Worm (Caenorhabditis elegans) whole organism, late embryonic: ENCODE data around the gene srp-6.

Experiments
- C38D4.7 ChIP-seq: fragments of 200-800 bp; sonication (Bioruptor generic); optimal IDR thresholded peaks from 2 replicates; lab custom pipeline; 2018; ENCODE audit warnings: mild to moderate bottlenecking, missing genetic modification characterization, moderate library complexity, missing compliant biosample characterization
- F13H6.1 ChIP-seq: sonication (generic microtip); optimal IDR thresholded peaks from 2 replicates; lab custom pipeline; 2016; ENCODE audit warnings: missing genetic modification characterization, missing compliant biosample characterization
- K09A11.1 ChIP-seq: sonication (generic microtip); optimal IDR thresholded peaks from 2 replicates; lab custom pipeline; 2017; ENCODE audit warnings: antibody characterized with exemption, mild to moderate bottlenecking, missing genetic modification characterization, missing compliant biosample characterization; ENCODE audit not compliant: insufficient read depth
- ahr-1 ChIP-seq: sonication (generic microtip); optimal IDR thresholded peaks from 2 replicates; lab custom pipeline; 2016; ENCODE audit warnings: missing genetic modification characterization, missing compliant biosample characterization
- ceh-14 ChIP-seq: sonication (generic microtip); optimal IDR thresholded peaks from 2 replicates; lab custom pipeline; 2016; ENCODE audit warnings: missing genotype, missing genetic modification characterization, missing compliant biosample characterization
- ceh-18 ChIP-seq: sonication (generic microtip); optimal IDR thresholded peaks from 2 replicates; lab custom pipeline; 2016; ENCODE audit warnings: missing genetic modification characterization, missing compliant biosample characterization
- ceh-19 ChIP-seq: fragments of 200-800 bp; sonication (Bioruptor generic); optimal IDR thresholded peaks from 2 replicates; lab custom pipeline; 2018; ENCODE audit warnings: mild to moderate bottlenecking, missing genetic modification characterization, missing compliant biosample characterization
- ceh-2 ChIP-seq: sonication (generic microtip); optimal IDR thresholded peaks from 2 replicates; lab custom pipeline; 2016; ENCODE audit warnings: missing genotype, missing genetic modification characterization, missing compliant biosample characterization
- ceh-22 ChIP-seq: sonication (generic microtip); optimal IDR thresholded peaks from 2 replicates; lab custom pipeline; 2017; ENCODE audit warnings: missing biosample characterization, missing genetic modification characterization
- ceh-24 ChIP-seq: sonication (generic microtip); optimal IDR thresholded peaks from 2 replicates; lab custom pipeline; 2016; ENCODE audit warnings: mild to moderate bottlenecking, missing genetic modification characterization, missing compliant biosample characterization
- ceh-30 ChIP-seq: fragments of 150-350 bp; optimal IDR thresholded peaks from 2 replicates; lab custom pipeline; 2014; ENCODE audit warnings: missing biosample characterization, missing genetic modification characterization
- ceh-31 ChIP-seq: sonication (generic microtip); optimal IDR thresholded peaks from 2 replicates; lab custom pipeline; 2016; ENCODE audit warnings: missing genetic modification characterization, missing compliant biosample characterization
- ceh-6 ChIP-seq: fragments of 200-800 bp; sonication (Bioruptor generic); optimal IDR thresholded peaks from 2 replicates; lab custom pipeline; 2018; ENCODE audit warnings: mild to moderate bottlenecking, missing genetic modification characterization, missing compliant biosample characterization
- ceh-9 ChIP-seq: sonication (generic microtip); optimal IDR thresholded peaks from 2 replicates; lab custom pipeline; 2016; ENCODE audit warnings: mild to moderate bottlenecking, missing genetic modification characterization, inconsistent platforms, missing compliant biosample characterization
- dve-1 ChIP-seq: sonication (generic microtip); optimal IDR thresholded peaks from 2 replicates; lab custom pipeline; 2017; ENCODE audit warnings: antibody characterized with exemption, mild to moderate bottlenecking, missing genetic modification characterization, missing compliant biosample characterization
- elt-4 ChIP-seq: sonication (generic microtip); optimal IDR thresholded peaks from 2 replicates; lab custom pipeline; 2016; ENCODE audit warnings: missing genetic modification characterization, missing compliant biosample characterization
- eyg-1 ChIP-seq: sonication (generic microtip); optimal IDR thresholded peaks from 2 replicates; lab custom pipeline; 2016; ENCODE audit warnings: missing genotype, missing genetic modification characterization, missing compliant biosample characterization
- fax-1 ChIP-seq: sonication (generic microtip); optimal IDR thresholded peaks from 2 replicates; lab custom pipeline; 2016; ENCODE audit warnings: missing genotype, missing genetic modification characterization, missing compliant biosample characterization
- fkh-10 ChIP-seq: fragments of 150-350 bp; optimal IDR thresholded peaks from 2 replicates; lab custom pipeline; 2014; ENCODE audit warnings: missing biosample characterization, missing genetic modification reagents, missing genetic modification characterization
- gmeb-2 ChIP-seq: sonication (generic microtip); optimal IDR thresholded peaks from 2 replicates; lab custom pipeline; 2016; ENCODE audit warnings: missing genetic modification characterization, inconsistent platforms, missing compliant biosample characterization
- hlh-15 ChIP-seq: sonication (generic microtip); optimal IDR thresholded peaks from 2 replicates; lab custom pipeline; 2016; ENCODE audit warnings: missing genetic modification characterization, missing compliant biosample characterization
- hlh-30 ChIP-seq: sonication (generic microtip); optimal IDR thresholded peaks from 2 replicates; lab custom pipeline; 2017; ENCODE audit warnings: antibody characterized with exemption, missing genetic modification characterization, missing compliant biosample characterization; ENCODE audit not compliant: insufficient read depth
- hlh-6 ChIP-seq: sonication (generic microtip); optimal IDR thresholded peaks from 2 replicates; lab custom pipeline; 2016; ENCODE audit warnings: missing genotype, missing genetic modification characterization, missing compliant biosample characterization
- hlh-8 ChIP-seq: sonication (generic microtip); optimal IDR thresholded peaks from 2 replicates; lab custom pipeline; 2016; ENCODE audit warnings: missing genotype, missing genetic modification characterization, missing compliant biosample characterization
- lim-6 ChIP-seq: sonication (generic microtip); optimal IDR thresholded peaks from 2 replicates; lab custom pipeline; 2016; ENCODE audit warnings: missing genetic modification characterization, missing compliant biosample characterization
- lin-11 ChIP-seq: fragments of 200-800 bp; sonication (Bioruptor generic); optimal IDR thresholded peaks from 2 replicates; lab custom pipeline; 2018; ENCODE audit warnings: mild to moderate bottlenecking, missing genetic modification characterization, missing compliant biosample characterization
- madf-2 ChIP-seq: sonication (generic microtip); optimal IDR thresholded peaks from 2 replicates; lab custom pipeline; 2017; ENCODE audit warnings: missing genetic modification characterization, missing compliant biosample characterization
- mec-3 ChIP-seq: sonication (generic microtip); optimal IDR thresholded peaks from 2 replicates; lab custom pipeline; 2016; ENCODE audit warnings: borderline replicate concordance, missing genetic modification characterization, missing compliant biosample characterization
- nfya-1 ChIP-seq: sonication (generic microtip); optimal IDR thresholded peaks from 2 replicates; lab custom pipeline; 2017; ENCODE audit warnings: missing genetic modification characterization, mild to moderate bottlenecking, missing compliant biosample characterization, antibody characterized with exemption, moderate library complexity
- nhr-232 ChIP-seq: sonication (generic microtip); optimal IDR thresholded peaks from 2 replicates; lab custom pipeline; 2016; ENCODE audit warnings: missing genetic modification characterization, missing compliant biosample characterization
- npax-4 ChIP-seq: sonication (generic microtip); optimal IDR thresholded peaks from 2 replicates; lab custom pipeline; 2016; ENCODE audit warnings: missing genetic modification characterization, missing compliant biosample characterization
- odd-2 ChIP-seq: sonication (generic microtip); optimal IDR thresholded peaks from 2 replicates; lab custom pipeline; 2017; ENCODE audit warnings: antibody characterized with exemption, mild to moderate bottlenecking, missing genetic modification characterization, missing compliant biosample characterization
- pag-3 ChIP-seq: sonication (generic microtip); optimal IDR thresholded peaks from 2 replicates; lab custom pipeline; 2016; ENCODE audit warnings: missing compliant biosample characterization, missing genetic modification characterization, borderline replicate concordance
- pax-1 ChIP-seq: fragments of 150-350 bp; optimal IDR thresholded peaks from 2 replicates; lab custom pipeline; 2014; ENCODE audit warnings: missing biosample characterization, missing genetic modification characterization
- pha-2 ChIP-seq: sonication (generic microtip); optimal IDR thresholded peaks from 2 replicates; lab custom pipeline; 2017; ENCODE audit warnings: mild to moderate bottlenecking, missing genetic modification characterization, missing compliant biosample characterization
- ref-2 ChIP-seq: sonication (generic microtip); optimal IDR thresholded peaks from 2 replicates; lab custom pipeline; 2016; ENCODE audit warnings: missing genetic modification characterization, missing compliant biosample characterization
- rnt-1 ChIP-seq: sonication (generic microtip); optimal IDR thresholded peaks from 2 replicates; lab custom pipeline; 2016; ENCODE audit warnings: missing genetic modification characterization, missing compliant biosample characterization
- sox-4 ChIP-seq: sonication (generic microtip); optimal IDR thresholded peaks from 2 replicates; lab custom pipeline; 2017; ENCODE audit warnings: mild to moderate bottlenecking, missing genetic modification characterization, inconsistent platforms, missing compliant biosample characterization
- syd-9 ChIP-seq: sonication (generic microtip); optimal IDR thresholded peaks from 2 replicates; lab custom pipeline; 2016; ENCODE audit warnings: mild to moderate bottlenecking, missing genetic modification characterization, moderate library complexity, missing compliant biosample characterization
- tbx-2 ChIP-seq: sonication (generic microtip); optimal IDR thresholded peaks from 2 replicates; lab custom pipeline; 2016; ENCODE audit warnings: missing genetic modification characterization, missing compliant biosample characterization
- tbx-7 ChIP-seq: sonication (generic microtip); optimal IDR thresholded peaks from 2 replicates; lab custom pipeline; 2016; ENCODE audit warnings: missing genotype, missing genetic modification characterization, missing compliant biosample characterization
- unc-42 ChIP-seq: sonication (generic microtip); optimal IDR thresholded peaks from 2 replicates; lab custom pipeline; 2016; ENCODE audit warnings: missing genotype, missing genetic modification characterization, missing compliant biosample characterization
- unc-55 ChIP-seq: sonication (generic microtip); optimal IDR thresholded peaks from 2 replicates; lab custom pipeline; 2017; ENCODE audit warnings: missing biosample characterization, missing genetic modification reagents, missing genetic modification characterization
- zip-5 ChIP-seq: sonication (generic microtip); optimal IDR thresholded peaks from 2 replicates; lab custom pipeline; 2016; ENCODE audit warnings: missing genetic modification characterization, missing compliant biosample characterization
- ztf-16 ChIP-seq: sonication (generic microtip); optimal IDR thresholded peaks from 2 replicates; lab custom pipeline; 2017; ENCODE audit warnings: missing genetic modification characterization, missing compliant biosample characterization

Gene srp-6

DNA sequence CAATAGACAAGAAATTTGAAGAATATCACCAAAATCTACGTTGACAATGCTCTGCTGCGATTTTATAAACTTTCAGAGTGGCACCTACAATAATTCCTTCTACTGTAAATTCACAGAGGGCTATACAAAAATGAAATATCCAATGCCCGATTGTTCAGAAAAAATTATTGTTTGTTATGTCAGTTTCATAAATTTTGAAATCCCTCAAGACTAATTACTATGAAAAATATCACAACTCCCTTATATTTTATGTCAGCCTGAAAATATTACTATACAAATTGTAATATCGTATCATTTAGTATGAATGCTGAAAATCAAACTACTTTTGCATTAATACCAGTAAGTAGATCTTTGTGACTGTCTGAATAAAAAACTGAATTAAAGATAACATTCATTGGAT lies 14.7 kb upstream of the srp-6 start, which contains the start of gene srx-60:
srx-60 (plus strand) TSS at position 301 of the 400 bp plus-strand sequence.
- no peak for TF ChIP-seq K09A11.1
- TF ChIP-seq sox-4, result no peak
- TF ChIP-seq ceh-24 (tag; lab: Kevin White, UChicago), result no peak
- no peak for TF ChIP-seq odd-2
- no peak for TF ChIP-seq hlh-15 (tag; lab: Kevin White, UChicago)
- no peak for TF ChIP-seq eyg-1

DNA sequence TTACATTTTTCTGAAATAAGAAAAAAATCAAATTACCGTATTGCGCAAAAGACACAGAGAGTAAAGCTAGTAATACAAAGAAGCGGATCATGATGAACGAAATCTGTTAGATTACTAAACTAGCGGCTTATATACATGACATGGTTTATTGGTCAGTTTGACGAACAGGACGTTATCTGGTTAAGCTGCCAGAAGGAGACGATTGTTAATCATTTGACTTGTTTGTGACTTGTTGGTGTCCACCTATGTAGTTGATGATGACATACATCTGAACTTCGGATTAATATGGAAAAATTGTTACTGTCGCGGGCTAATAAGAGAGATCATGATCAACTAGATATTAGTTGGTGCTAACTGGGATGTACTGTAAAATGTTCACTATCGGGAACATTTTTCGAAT lies 14.2 kb upstream of the srp-6 start, which contains the start of gene cnc-9:
cnc-9 (minus strand) TSS at position 101 of the 400 bp plus-strand sequence.
- TF ChIP-seq mec-3 (tag; lab: Kevin White, UChicago) (no peak), ceh-22 (tag; lab: Kevin White, UChicago) (no peak), C38D4.7 (GFP tag; lab: Kevin White, UChicago) (no peak), pax-1 (tag; lab: Kevin White, UChicago) (no peak), ceh-9 (no peak), unc-55 (no peak), tbx-7 (tag; lab: Kevin White, UChicago) (no peak), lim-6 (no peak), K09A11.1 (no peak), lin-11 (tag; lab: Kevin White, UChicago) (no peak), fkh-10 (GFP tag; lab: Kevin White, UChicago) (no peak), ceh-24 (tag; lab: Kevin White, UChicago) (no peak), ceh-18 (tag; lab: Kevin White, UChicago) (no peak), tbx-2 (no peak), dve-1 (no peak), ceh-30 (tag; lab: Kevin White, UChicago) (no peak), hlh-30 (no peak), rnt-1 (tag; lab: Kevin White, UChicago) (no peak), hlh-6 (tag; lab: Kevin White, UChicago) (no peak)
- TF ChIP-seq, all 69 proteins: peak for 0

DNA sequence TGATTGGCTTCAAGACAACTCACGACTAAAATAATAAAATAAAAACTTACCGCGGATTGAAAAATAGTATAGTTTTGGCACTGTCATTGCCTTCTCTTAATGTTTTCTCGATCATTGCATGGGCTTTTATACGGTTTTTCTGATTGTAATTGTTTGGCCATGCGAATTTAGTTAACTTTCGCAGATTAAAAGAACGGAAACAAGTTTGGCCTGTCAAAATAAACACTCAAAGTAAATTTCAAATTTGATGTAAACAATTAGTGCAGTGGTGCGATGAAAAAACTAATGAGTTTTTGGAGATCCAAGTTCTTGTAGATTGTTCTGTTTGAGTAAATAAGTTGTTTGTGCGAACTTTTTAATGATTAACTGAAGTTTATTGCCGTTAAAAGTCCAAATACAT lies 13.3 kb upstream of the srp-6 start, which contains the start of gene gst-41:
gst-41 (minus strand) TSS at position 101 of the 400 bp plus-strand sequence.
- TF ChIP-seq npax-4, result no peak
- TF ChIP-seq mec-3 (tag; lab: Kevin White, UChicago), result no peak
- no peak for TF ChIP-seq ztf-16 (tag; lab: Kevin White, UChicago)
- TF ChIP-seq syd-9 (tag; lab: Kevin White, UChicago), result no peak
- no peak for TF ChIP-seq nhr-232 (tag; lab: Kevin White, UChicago)
- no peak for TF ChIP-seq F13H6.1
- TF ChIP-seq ceh-6 (GFP tag; lab: Kevin White, UChicago), result no peak
- no peak for TF ChIP-seq hlh-6 (tag; lab: Kevin White, UChicago)
- TF ChIP-seq ceh-31 (tag; lab: Kevin White, UChicago), result no peak
- TF ChIP-seq tbx-2, result no peak
- TF ChIP-seq sox-4, result no peak
- TF ChIP-seq ahr-1, result no peak

DNA sequence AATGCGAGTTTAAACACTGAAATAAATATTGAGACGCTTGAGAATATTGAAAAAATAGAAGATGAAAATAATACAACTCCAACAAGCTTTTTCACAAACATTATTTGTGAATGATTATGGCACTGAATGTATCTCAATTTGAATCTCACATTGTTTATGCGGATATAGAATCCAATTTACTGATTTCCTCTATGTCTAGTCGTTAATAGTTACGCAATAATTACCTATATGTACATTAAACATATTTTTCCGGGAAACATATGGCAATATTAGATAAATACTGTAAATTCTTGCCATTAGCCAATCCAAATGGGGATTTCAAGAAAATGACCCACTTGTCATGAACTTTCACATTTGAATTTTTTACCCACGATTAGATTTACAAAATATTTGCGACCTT lies 9.5 kb upstream of the srp-6 start, which contains the start of gene srx-9:
srx-9 (minus strand) TSS at position 101 of the 400 bp plus-strand sequence.
- TF ChIP-seq ref-2 (tag; lab: Kevin White, UChicago) (no peak), ceh-2 (tag; lab: Kevin White, UChicago) (no peak), nfya-1 (no peak), fax-1 (tag; lab: Kevin White, UChicago) (no peak), zip-5 (tag; lab: Kevin White, UChicago) (no peak), lin-11 (tag; lab: Kevin White, UChicago) (no peak), ceh-14 (tag; lab: Kevin White, UChicago) (no peak), npax-4 (no peak), ahr-1 (no peak), gmeb-2 (tag; lab: Kevin White, UChicago) (no peak), rnt-1 (tag; lab: Kevin White, UChicago) (no peak), ceh-19 (no peak), unc-42 (tag; lab: Kevin White, UChicago) (no peak), hlh-8 (no peak), pax-1 (tag; lab: Kevin White, UChicago) (no peak), pha-2 (no peak), elt-4 (no peak), sox-4 (no peak), pag-3 (tag; lab: Kevin White, UChicago) (no peak), madf-2 (tag; lab: Kevin White, UChicago) (no peak)
